Fruit fly (Drosophila melanogaster): ENCODE results near the gene CG32683.

The CG32683 gene

DNA sequence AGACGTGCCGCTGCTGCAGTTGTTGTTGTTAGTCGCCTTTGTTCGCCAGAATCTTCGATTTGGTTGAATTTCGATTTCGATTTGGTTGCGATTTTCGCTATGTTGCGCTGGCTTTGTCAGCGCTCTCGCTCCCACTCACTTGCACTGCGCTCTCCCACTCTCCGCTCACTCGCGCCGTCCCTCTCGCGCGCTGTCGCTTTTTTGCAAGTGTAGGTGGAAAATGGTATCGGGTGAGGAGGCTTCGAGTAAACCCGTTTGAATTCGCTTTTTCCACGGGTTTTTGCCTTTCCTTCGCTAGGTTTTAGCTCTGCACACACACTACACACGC is 19.5 kb upstream of the CG32683 start (continued):
- no peak for TF ChIP-seq ac (GFP tag; optimal IDR thresholded peaks at IDR 0.05)
- TF ChIP-seq CG18764 (GFP tag; optimal IDR thresholded peaks at IDR 0.05): no peak
- TF ChIP-seq fd64A (GFP tag; optimal IDR thresholded peaks at IDR 0.05): no peak
- no peak for TF ChIP-seq sens-2 (GFP tag; IDR thresholded peaks at IDR 0.05)
- TF ChIP-seq CG8089 (GFP tag; optimal IDR thresholded peaks at IDR 0.05): no peak
- TF ChIP-seq CG4820 (GFP tag; optimal IDR thresholded peaks at IDR 0.05): no peak
- TF ChIP-seq CG11456 (GFP tag; IDR thresholded peaks at IDR 0.05): no peak
- TF ChIP-seq chn (GFP tag; optimal IDR thresholded peaks at IDR 0.05): peak; percentile 27
- no peak for TF ChIP-seq CG6689 (GFP tag; IDR thresholded peaks at IDR 0.05)
- no peak for TF ChIP-seq Doc2 (GFP tag; IDR thresholded peaks at IDR 0.05)

dm6 chrX:10473510-10474212 is 19.0 kb upstream of the CG32683 start, which contains the start of gene CG2889:
TSS of gene CG2889 (plus strand) at chrX:10473938.
- TF ChIP-seq MESR4 (GFP tag; optimal IDR thresholded peaks at IDR 0.05) (peak; percentile 15), HLH54F (GFP tag; optimal IDR thresholded peaks at IDR 0.05) (peak; percentile 17), otp (GFP tag; IDR thresholded peaks at IDR 0.05) (0 out of 3 replicates have a peak, but pooled peaks have one; percentile 25), Drgx (GFP tag; IDR thresholded peaks at IDR 0.05) (peak; percentile 33; the same call in 1 of the 2 replicates), bab2 (GFP tag; optimal IDR thresholded peaks at IDR 0.05) (peak; percentile 44), CG17186 (GFP tag; optimal IDR thresholded peaks at IDR 0.05) (peak; percentile 17), scrt (GFP tag; optimal IDR thresholded peaks at IDR 0.05) (no peak), abd-A (tag; optimal IDR thresholded peaks at IDR 0.05) (no peak), jing (GFP tag; optimal IDR thresholded peaks at IDR 0.05) (no peak), so (GFP tag; IDR thresholded peaks at IDR 0.05) (no peak), slou (GFP tag; optimal IDR thresholded peaks at IDR 0.05) (no peak), CG17568 (GFP tag; optimal IDR thresholded peaks at IDR 0.05) (no peak), pzg (GFP tag; optimal IDR thresholded peaks at IDR 0.05) (peak; percentile 58), btn (GFP tag; optimal IDR thresholded peaks at IDR 0.05) (no peak), CG17802 (tag; optimal IDR thresholded peaks at IDR 0.05) (peak; percentile 23), CG2875 (GFP tag; optimal IDR thresholded peaks at IDR 0.05) (no peak), tap (tag; optimal IDR thresholded peaks at IDR 0.05) (no peak), CG7357 (GFP tag; IDR thresholded peaks at IDR 0.05) (no peak), CG6175 (GFP tag; IDR thresholded peaks at IDR 0.05) (no peak), CG9817 (tag; optimal IDR thresholded peaks at IDR 0.05) (peak; percentile 14), Nf-YC (tag; optimal IDR thresholded peaks at IDR 0.05) (no peak), CG3847 (GFP tag; IDR thresholded peaks at IDR 0.05) (peak; percentile 63), bsh (GFP tag; optimal IDR thresholded peaks at IDR 0.05) (no peak), row (GFP tag; IDR thresholded peaks at IDR 0.05) (peak; percentile 52), Antp (GFP tag; optimal IDR thresholded peaks at IDR 0.05) (peak; percentile 48), sob (GFP tag; IDR thresholded peaks at IDR 0.05) (peak; percentile 17; the same call in 1 of the 2 replicates), CG34224 (GFP tag; IDR thresholded peaks at IDR 0.05; ENCODE audit: partially characterized antibody) (peak; percentile 20; the same call in 1 of the 3 replicates), gsb (GFP tag; IDR thresholded peaks at IDR 0.05) (no peak), dmrt99B (tag; optimal IDR thresholded peaks at IDR 0.05) (no peak), CoRest (tag; optimal IDR thresholded peaks at IDR 0.05) (peak; percentile 18), CG16813 (GFP tag; IDR thresholded peaks at IDR 0.05; ENCODE audit: partially characterized antibody) (peak; percentile 62), CG8924 (tag; optimal IDR thresholded peaks at IDR 0.05) (peak; percentile 2), Hr78 (GFP tag; optimal IDR thresholded peaks at IDR 0.05) (no peak), phol (tag; optimal IDR thresholded peaks at IDR 0.05) (peak; percentile 38), grau (tag; optimal IDR thresholded peaks at IDR 0.05) (peak; percentile 1), hth (optimal IDR thresholded peaks at IDR 0.05) (no peak), CG34422 (GFP tag; IDR thresholded peaks at IDR 0.05) (no peak), CG8290 (GFP tag; optimal IDR thresholded peaks at IDR 0.05) (peak; percentile 1), CG8290 (tag; optimal IDR thresholded peaks at IDR 0.05) (peak in 1 of 2 experiments; percentile 56), CG3065 (GFP tag; optimal IDR thresholded peaks at IDR 0.05) (no peak)

Measured in whole organism, embryonic.